Worm (Caenorhabditis elegans): ENCODE data around the gene unc-17.

ce11 chrIV:3659951-3660350 lies 35.5 kb upstream of the unc-17 start:
- TF ChIP-seq egl-27 (tag; optimal IDR thresholded peaks at IDR 0.05) (no peak), pha-4 (tag; optimal IDR thresholded peaks at IDR 0.05) (no peak), ztf-4 (tag; optimal IDR thresholded peaks at IDR 0.05) (no peak)

Measured in whole organism, L3 larva.